Worm (Caenorhabditis elegans): Measurements from ENCODE around the gene F14H3.12.

DNA sequence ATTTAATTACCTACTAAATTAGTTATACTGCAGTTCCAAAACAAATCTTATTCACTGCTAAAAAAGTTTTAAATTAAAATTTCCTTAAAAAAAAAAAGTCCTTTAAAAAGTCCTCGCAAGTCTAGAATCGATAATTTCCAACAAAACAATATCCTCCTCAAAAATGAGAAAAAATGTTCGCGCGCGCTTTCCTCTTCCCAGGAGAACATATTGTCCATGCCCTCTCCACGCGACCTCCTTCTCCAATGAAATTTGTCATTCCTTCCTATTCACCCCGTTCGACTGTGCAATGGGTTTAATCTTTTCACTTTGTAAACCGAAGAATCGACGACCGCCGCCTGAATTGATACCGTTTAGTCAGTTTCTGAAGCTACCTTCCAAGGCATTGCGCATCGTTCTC, 39.0 kb downstream of the F14H3.12 start, which contains the start of gene T10C6.10:
- TF ChIP-seq scrt-1 (GFP tag; IDR thresholded peaks at IDR 0.05) (no peak), tbx-11 (GFP tag; IDR thresholded peaks at IDR 0.05) (no peak), ama-1 (optimal IDR thresholded peaks at IDR 0.05) (no peak), tra-4 (tag; optimal IDR thresholded peaks at IDR 0.05) (no peak), hmg-4 (GFP tag; optimal IDR thresholded peaks at IDR 0.05) (no peak), B0310.2 (tag; optimal IDR thresholded peaks at IDR 0.05) (no peak), ceh-36 (tag; optimal IDR thresholded peaks at IDR 0.05) (no peak), flt-1 (GFP tag; IDR thresholded peaks at IDR 0.05) (no peak), ceh-13 (GFP tag; optimal IDR thresholded peaks at IDR 0.05) (no peak)
